Fruit fly (Drosophila melanogaster) whole organism, embryonic: ENCODE results near the gene Hayan.

Experiments used
- Abd-B ChIP-seq: fragments of 200-800 bp; sonication (Bioruptor generic); optimal IDR thresholded peaks from 2 replicates; lab custom pipeline; 2018; ENCODE audit warnings: missing biosample characterization, mild to moderate bottlenecking, missing genetic modification characterization, moderate library complexity
- Antp ChIP-seq: fragments of 200-800 bp; sonication (Bioruptor generic); optimal IDR thresholded peaks from 3 replicates; lab custom pipeline; 2016; ENCODE audit warnings: missing biosample characterization, missing genetic modification characterization
- Awh ChIP-seq: fragments of 200-800 bp; sonication (Bioruptor generic); IDR thresholded peaks from 2 replicates; pipeline ENCODE4, ENCODE4 v1.3.6; 2022; ENCODE audit warnings: missing biosample characterization, missing genetic modification characterization
- CG14050 ChIP-seq: fragments of 200-800 bp; sonication (Bioruptor generic); IDR thresholded peaks from 3 replicates; pipeline ENCODE4 v1.3.6; 2022; ENCODE audit warnings: missing biosample characterization, missing genetic modification characterization
- CG2202 ChIP-seq: fragments of 200-800 bp; sonication (Bioruptor generic); optimal IDR thresholded peaks from 2 replicates; lab custom pipeline; 2018; ENCODE audit warnings: missing biosample characterization, mild to moderate bottlenecking, missing genetic modification characterization
- CG2889 ChIP-seq: fragments of 200-800 bp; sonication (Bioruptor generic); IDR thresholded peaks from 3 replicates; pipeline ENCODE4 v1.3.6; 2022; ENCODE audit warnings: missing biosample characterization, missing genetic modification characterization
- CG3065 ChIP-seq: fragments of 200-800 bp; sonication (Bioruptor generic); optimal IDR thresholded peaks from 2 replicates; lab custom pipeline; 2016; ENCODE audit warnings: missing biosample characterization, missing genetic modification characterization
- CG31388 ChIP-seq: fragments of 200-800 bp; sonication (Bioruptor generic); optimal IDR thresholded peaks from 2 replicates; lab custom pipeline; 2016; ENCODE audit warnings: missing biosample characterization, missing genetic modification characterization
- CG3281 ChIP-seq: fragments of 200-800 bp; sonication (Bioruptor generic); optimal IDR thresholded peaks from 3 replicates; lab custom pipeline; 2017; ENCODE audit warnings: missing biosample characterization, mild to moderate bottlenecking, missing genetic modification characterization
- CG4404 ChIP-seq: fragments of 200-800 bp; sonication (Bioruptor generic); IDR thresholded peaks from 2 replicates; pipeline ENCODE4 v1.3.6; 2022; ENCODE audit warnings: missing biosample characterization, missing genetic modification characterization
- CG4617 ChIP-seq: fragments of 200-800 bp; sonication (Bioruptor generic); optimal IDR thresholded peaks from 3 replicates; lab custom pipeline; 2016; ENCODE audit warnings: missing biosample characterization, missing genetic modification characterization, borderline replicate concordance
- CG6654 ChIP-seq: fragments of 200-800 bp; sonication (Bioruptor generic); optimal IDR thresholded peaks from 2 replicates; lab custom pipeline; 2017; ENCODE audit warnings: missing biosample characterization, mild to moderate bottlenecking, missing genetic modification characterization
- CG6689 ChIP-seq: fragments of 200-800 bp; sonication (Bioruptor generic); IDR thresholded peaks from 2 replicates; pipeline ENCODE4 v1.3.6; 2022; ENCODE audit warnings: missing biosample characterization, missing genetic modification characterization
- CG7271 ChIP-seq: fragments of 200-800 bp; sonication (Bioruptor generic); optimal IDR thresholded peaks from 2 replicates; lab custom pipeline; 2018; ENCODE audit warnings: missing biosample characterization, mild to moderate bottlenecking, missing genetic modification characterization, moderate library complexity
- CG8359 ChIP-seq: fragments of 200-800 bp; sonication (Bioruptor generic); optimal IDR thresholded peaks from 2 replicates; lab custom pipeline; 2017; ENCODE audit warnings: missing biosample characterization, mild to moderate bottlenecking, missing genetic modification characterization, borderline replicate concordance
- CG9215 ChIP-seq: fragments of 200-800 bp; sonication (Bioruptor generic); IDR thresholded peaks from 2 replicates; pipeline ENCODE4 v1.3.6; 2022; ENCODE audit warnings: missing biosample characterization, missing genetic modification characterization
- CG9727 ChIP-seq: fragments of 200-800 bp; sonication (Bioruptor generic); optimal IDR thresholded peaks from 3 replicates; lab custom pipeline; 2017; ENCODE audit warnings: missing biosample characterization, mild to moderate bottlenecking, missing genetic modification characterization
- CG9932 ChIP-seq: fragments of 200-800 bp; sonication (Bioruptor generic); IDR thresholded peaks from 2 replicates; pipeline ENCODE4 v1.3.6; 2022; ENCODE audit warnings: missing biosample characterization, missing genetic modification characterization
- D ChIP-seq, 2 experiments: fragments of 200-800 bp in 1 of 2; fragments of >200 bp in 1 of 2; sonication (Bioruptor generic) in 1 of 2; optimal IDR thresholded peaks; 2 replicates in 1 of 2; 3 replicates in 1 of 2; lab custom pipeline; 2017; ENCODE audit warnings: mild to moderate bottlenecking in 1 of 2, missing biosample characterization in 1 of 2, missing genetic modification characterization in 1 of 2, missing genetic modification reagents in 1 of 2
- H2.0 ChIP-seq: fragments of 200-800 bp; sonication (Bioruptor generic); IDR thresholded peaks from 2 replicates; pipeline ENCODE4 v1.3.6; 2022; ENCODE audit warnings: missing biosample characterization, missing genetic modification characterization
- HLH4C ChIP-seq: fragments of 200-800 bp; sonication (Bioruptor generic); IDR thresholded peaks from 3 replicates; pipeline ENCODE4 v1.3.6; 2022; ENCODE audit warnings: missing biosample characterization, missing genetic modification characterization; ENCODE audit not compliant: partially characterized antibody
- MESR4 ChIP-seq: fragments of 200-800 bp; sonication (Bioruptor generic); optimal IDR thresholded peaks from 2 replicates; lab custom pipeline; 2018; ENCODE audit warnings: missing biosample characterization, mild to moderate bottlenecking, missing genetic modification characterization, moderate library complexity
- Poxn ChIP-seq: fragments of 200-800 bp; sonication (Bioruptor generic); IDR thresholded peaks from 2 replicates; pipeline ENCODE4 v1.3.6; 2022; ENCODE audit warnings: missing biosample characterization, missing genetic modification characterization
- Xrp1 ChIP-seq: fragments of 200-800 bp; sonication (Bioruptor generic); IDR thresholded peaks from 2 replicates; pipeline ENCODE4 v1.3.6; 2022; ENCODE audit warnings: missing biosample characterization, missing genetic modification characterization
- ash1 ChIP-seq: fragments of 200-800 bp; sonication (Bioruptor generic); optimal IDR thresholded peaks from 2 replicates; lab custom pipeline; 2018; ENCODE audit warnings: missing biosample characterization, mild to moderate bottlenecking, missing genetic modification characterization
- dati ChIP-seq: fragments of 200-800 bp; sonication (Bioruptor generic); IDR thresholded peaks from 2 replicates; pipeline ENCODE4 v1.3.6; 2022; ENCODE audit warnings: missing biosample characterization, missing genetic modification characterization
- dm ChIP-seq: fragments of 200-800 bp; sonication (Bioruptor generic); optimal IDR thresholded peaks from 3 replicates; lab custom pipeline; 2016; ENCODE audit warnings: missing biosample characterization, missing genetic modification characterization
- ems ChIP-seq: fragments of 200-800 bp; sonication (Bioruptor generic); optimal IDR thresholded peaks from 3 replicates; lab custom pipeline; 2016; ENCODE audit warnings: missing biosample characterization, missing genetic modification characterization
- esg ChIP-seq: fragments of 200-800 bp; sonication (Bioruptor generic); conservative IDR thresholded peaks from 2 replicates; pipeline ENCODE4 v1.3.6; 2022; ENCODE audit warnings: missing biosample characterization, missing genetic modification characterization
- exex ChIP-seq: fragments of 200-800 bp; sonication (Bioruptor generic); optimal IDR thresholded peaks from 4 replicates; lab custom pipeline; 2018; ENCODE audit warnings: missing biosample characterization, mild to moderate bottlenecking, missing genetic modification characterization, moderate library complexity
- fd96Cb ChIP-seq: fragments of 200-800 bp; sonication (Bioruptor generic); optimal IDR thresholded peaks from 2 replicates; lab custom pipeline; 2018; ENCODE audit warnings: missing biosample characterization, mild to moderate bottlenecking, missing genetic modification characterization, moderate library complexity
- gce ChIP-seq: fragments of 200-800 bp; sonication (Bioruptor generic); IDR thresholded peaks from 3 replicates; pipeline ENCODE4 v1.3.6; 2022; ENCODE audit warnings: missing biosample characterization, missing genetic modification characterization
- gem ChIP-seq: fragments of 200-800 bp; sonication (Bioruptor generic); optimal IDR thresholded peaks from 2 replicates; lab custom pipeline; 2019; ENCODE audit warnings: missing biosample characterization, mild to moderate bottlenecking, missing genetic modification characterization, moderate library complexity
- gsb-n ChIP-seq: fragments of 200-800 bp; sonication (Bioruptor generic); optimal IDR thresholded peaks from 3 replicates; lab custom pipeline; 2018; ENCODE audit warnings: missing biosample characterization, mild to moderate bottlenecking, missing genetic modification characterization
- her ChIP-seq: fragments of 200-800 bp; sonication (Bioruptor generic); optimal IDR thresholded peaks from 2 replicates; lab custom pipeline; 2016; ENCODE audit warnings: missing biosample characterization, missing genetic modification characterization
- inv ChIP-seq: fragments of 200-800 bp; sonication (Bioruptor generic); IDR thresholded peaks from 2 replicates; pipeline ENCODE4 v1.3.6; 2022; ENCODE audit warnings: missing biosample characterization, missing genetic modification characterization; ENCODE audit not compliant: partially characterized antibody
- jumu ChIP-seq: fragments of 200-800 bp; sonication (Bioruptor generic); optimal IDR thresholded peaks from 3 replicates; lab custom pipeline; 2016; ENCODE audit warnings: missing biosample characterization, missing genetic modification characterization
- lmd ChIP-seq: fragments of 200-800 bp; sonication (Bioruptor generic); IDR thresholded peaks from 2 replicates; pipeline ENCODE4 v1.3.6; 2022; ENCODE audit warnings: missing biosample characterization, missing genetic modification characterization
- maf-S ChIP-seq: fragments of 200-800 bp; sonication (Bioruptor generic); optimal IDR thresholded peaks from 2 replicates; lab custom pipeline; 2016; ENCODE audit warnings: missing biosample characterization, missing genetic modification characterization
- onecut ChIP-seq: fragments of 200-800 bp; sonication (Bioruptor generic); IDR thresholded peaks from 2 replicates; pipeline ENCODE4 v1.3.6; 2022; ENCODE audit warnings: missing biosample characterization, missing genetic modification characterization
- otp ChIP-seq: fragments of 200-800 bp; sonication (Bioruptor generic); IDR thresholded peaks from 3 replicates; pipeline ENCODE4, ENCODE4 v1.3.6; 2022; ENCODE audit warnings: missing biosample characterization, missing genetic modification characterization
- psq ChIP-seq: fragments of 200-800 bp; sonication (Bioruptor generic); optimal IDR thresholded peaks from 2 replicates; lab custom pipeline; 2017; ENCODE audit warnings: missing biosample characterization, missing genetic modification characterization
- ranshi ChIP-seq: fragments of 200-800 bp; sonication (Bioruptor generic); IDR thresholded peaks from 2 replicates; pipeline ENCODE4 v1.3.6; 2022; ENCODE audit warnings: missing biosample characterization, missing genetic modification characterization
- sens ChIP-seq: fragments of 200-800 bp; sonication (Bioruptor generic); peaks from one replicate; lab custom pipeline; 2016; ENCODE audit warnings: missing biosample characterization, missing genetic modification characterization
- slou ChIP-seq: fragments of 200-800 bp; sonication (Bioruptor generic); optimal IDR thresholded peaks from 3 replicates; lab custom pipeline; 2016; ENCODE audit warnings: missing biosample characterization, missing genetic modification characterization
- sr ChIP-seq: fragments of 200-800 bp; sonication (Bioruptor generic); IDR thresholded peaks from 3 replicates; pipeline ENCODE4 v1.3.6; 2022; ENCODE audit warnings: missing biosample characterization, missing genetic modification characterization
- stwl ChIP-seq: fragments of 200-800 bp; sonication (Bioruptor generic); optimal IDR thresholded peaks from 3 replicates; lab custom pipeline; 2018; ENCODE audit warnings: missing biosample characterization, mild to moderate bottlenecking, missing genetic modification characterization, moderate library complexity
- tup ChIP-seq: fragments of 200-800 bp; sonication (Bioruptor generic); optimal IDR thresholded peaks from 2 replicates; lab custom pipeline; 2016; ENCODE audit warnings: missing biosample characterization, mild to moderate bottlenecking, missing genetic modification characterization, moderate library complexity
- wek ChIP-seq: fragments of 200-800 bp; sonication (Bioruptor generic); optimal IDR thresholded peaks from 3 replicates; lab custom pipeline; 2018; ENCODE audit warnings: missing biosample characterization, mild to moderate bottlenecking, missing genetic modification characterization, moderate library complexity

The Hayan gene

DNA sequence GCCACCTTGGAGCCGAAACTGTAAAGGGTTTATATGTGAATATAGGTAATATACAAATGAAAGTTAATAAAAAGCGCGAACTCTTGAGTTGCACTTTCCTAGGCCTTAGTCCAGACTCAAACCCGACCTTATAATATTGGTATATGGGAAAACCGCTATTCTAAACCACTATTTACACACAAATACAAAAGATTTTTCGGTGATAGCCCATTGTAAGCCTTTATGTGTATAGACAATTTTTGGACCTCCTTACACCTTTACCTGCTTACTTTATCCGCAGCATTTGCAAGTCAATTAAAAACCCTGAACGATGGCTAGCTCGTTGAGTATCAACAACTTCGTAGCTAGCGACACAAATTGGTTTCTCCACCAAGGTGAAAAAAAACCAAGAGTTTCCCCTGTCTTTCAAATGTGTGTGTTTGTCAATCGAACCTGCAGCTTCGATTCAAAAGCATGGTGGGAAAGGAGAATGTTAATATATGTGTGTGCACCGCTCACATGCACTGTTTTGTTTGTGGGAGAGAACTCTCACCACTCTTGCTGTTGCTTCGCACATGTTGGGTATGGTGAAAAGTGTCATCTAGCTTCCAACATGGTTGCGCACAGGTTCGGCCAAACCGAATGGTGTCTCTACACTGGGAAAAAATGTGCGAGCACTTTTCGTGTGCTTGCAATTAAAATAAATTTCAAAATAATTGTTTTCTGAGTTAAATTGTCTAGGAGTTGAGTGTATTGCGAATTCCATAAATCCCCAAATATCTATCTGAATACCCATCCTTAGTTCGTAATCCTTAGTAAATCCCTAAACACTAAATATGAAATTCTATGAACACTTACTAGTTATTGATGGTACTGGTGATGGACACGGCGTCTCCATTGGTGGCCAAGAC, 23.3 kb upstream of the Hayan start (continued):
- TF ChIP-seq CG2202 (tag; lab: Kevin White, UChicago) (peak; percentile 52), CG9215 (GFP tag; lab: Robert Waterston, UW) (peak; percentile 31), CG8359 (GFP tag; lab: Kevin White, UChicago) (peak; percentile 37), dm (GFP tag; lab: Kevin White, UChicago) (peak; percentile 45), Antp (GFP tag; lab: Kevin White, UChicago) (peak; percentile 81), MESR4 (GFP tag; lab: Kevin White, UChicago) (peak; percentile 10), HLH4C (GFP tag; lab: Robert Waterston, UW) (no peak), slou (GFP tag; lab: Kevin White, UChicago) (peak; percentile 59), CG31388 (GFP tag; lab: Kevin White, UChicago) (no peak), sens (GFP tag; lab: Kevin White, UChicago) (peak; percentile 96), CG2889 (0 out of 3 replicates have a peak, but pooled peaks have one; percentile 40), her (GFP tag; lab: Kevin White, UChicago) (peak; percentile 65), tup (GFP tag; lab: Kevin White, UChicago) (peak; percentile 16), CG3065 (peak; percentile 2), CG6689 (GFP tag; lab: Robert Waterston, UW) (peak; percentile 85), CG9932 (GFP tag; lab: Robert Waterston, UW) (peak; percentile 68), esg (GFP tag; lab: Robert Waterston, UW) (peak; percentile 67), ems (GFP tag; lab: Kevin White, UChicago) (peak; percentile 76), exex (tag; lab: Kevin White, UChicago) (no peak), otp (GFP tag; lab: Robert Waterston, UW) (peak; percentile 88), lmd (GFP tag; lab: Robert Waterston, UW) (peak; percentile 71), Xrp1 (GFP tag; lab: Robert Waterston, UW) (peak; percentile 91), Abd-B (GFP tag; lab: Kevin White, UChicago) (peak; percentile 23), gem (tag; lab: Kevin White, UChicago) (peak; percentile 83), wek (GFP tag; lab: Kevin White, UChicago) (peak; percentile 41), CG6654 (GFP tag; lab: Kevin White, UChicago) (peak; percentile 53), inv (GFP tag; lab: Robert Waterston, UW) (no peak), maf-S (GFP tag; lab: Kevin White, UChicago) (peak; percentile 66), CG9727 (GFP tag; lab: Kevin White, UChicago) (peak; percentile 79), ranshi (GFP tag; lab: Robert Waterston, UW) (peak; percentile 89), CG4617 (GFP tag; lab: Kevin White, UChicago) (peak; percentile 41), CG14050 (GFP tag; lab: Robert Waterston, UW) (peak; percentile 70), Awh (GFP tag; lab: Robert Waterston, UW) (peak; percentile 90), H2.0 (peak; percentile 75), CG3281 (GFP tag; lab: Kevin White, UChicago) (peak; percentile 75), gce (GFP tag; lab: Robert Waterston, UW) (peak; percentile 82), jumu (GFP tag; lab: Kevin White, UChicago) (peak; percentile 65), CG7271 (tag; lab: Kevin White, UChicago) (no peak), sr (GFP tag; lab: Robert Waterston, UW) (peak; percentile 72), ash1 (GFP tag; lab: Kevin White, UChicago) (no peak), D (optimal IDR thresholded peaks at IDR 0.05; lab: Kevin White, UChicago) (no peak), D (GFP tag; optimal IDR thresholded peaks at IDR 0.05; lab: Kevin White, UChicago) (peak; percentile 72), onecut (peak; percentile 79), Poxn (no peak), psq (GFP tag; lab: Kevin White, UChicago) (peak; percentile 14), dati (GFP tag; lab: Robert Waterston, UW) (peak; percentile 69), CG4404 (GFP tag; lab: Robert Waterston, UW) (no peak), stwl (tag; lab: Kevin White, UChicago) (no peak), gsb-n (tag; lab: Kevin White, UChicago) (peak; percentile 49), fd96Cb (tag; lab: Kevin White, UChicago) (peak; percentile 72)
